Fruit fly (Drosophila melanogaster): ENCODE data around the gene CG7536.

dm6 chrX:18125520-18125919 lies 37.2 kb upstream of the CG7536 start:
- TF ChIP-seq Mnt (GFP tag; optimal IDR thresholded peaks at IDR 0.05): no peak
- TF ChIP-seq cnc (optimal IDR thresholded peaks at IDR 0.05): no peak
- TF ChIP-seq pad (GFP tag; optimal IDR thresholded peaks at IDR 0.05): no peak
- no peak for TF ChIP-seq CG12768 (GFP tag; optimal IDR thresholded peaks at IDR 0.05)
- TF ChIP-seq CG33017 (tag; optimal IDR thresholded peaks at IDR 0.05): no peak
- no peak for TF ChIP-seq toe (GFP tag; optimal IDR thresholded peaks at IDR 0.05)
- TF ChIP-seq bab1 (GFP tag; optimal IDR thresholded peaks at IDR 0.05): no peak
- no peak for TF ChIP-seq CG7101 (tag; optimal IDR thresholded peaks at IDR 0.05)
- no peak for TF ChIP-seq kay (GFP tag; ENCODE audit: borderline replicate concordance)
